Worm (Caenorhabditis elegans): ENCODE measurements around the gene ZC204.13.

Gene ZC204.13

ce11 chrII:1668913-1669312 lies 8.1 kb upstream of the ZC204.13 start, which contains the start of gene srw-97:
srw-97 (minus strand) TSS chrII:1669013.
- TF ChIP-seq snpc-3.4 (tag; optimal IDR thresholded peaks at IDR 0.05) (no peak), ets-4 (GFP tag; optimal IDR thresholded peaks at IDR 0.05) (no peak), dpl-1 (GFP tag; optimal IDR thresholded peaks at IDR 0.05) (no peak), ccch-3 (GFP tag; optimal IDR thresholded peaks at IDR 0.05) (no peak), zfh-2 (GFP tag; conservative IDR thresholded peaks at IDR 0.05) (no peak), let-607 (tag; optimal IDR thresholded peaks at IDR 0.05) (no peak), F10E7.11 (tag; optimal IDR thresholded peaks at IDR 0.05) (no peak), madf-3 (GFP tag; IDR thresholded peaks at IDR 0.05) (no peak), nhr-80 (tag; optimal IDR thresholded peaks at IDR 0.05) (no peak), lag-1 (GFP tag; IDR thresholded peaks at IDR 0.05) (no peak), zim-3 (tag; optimal IDR thresholded peaks at IDR 0.05) (no peak), F33H1.4 (GFP tag; IDR thresholded peaks at IDR 0.05) (no peak), nhr-90 (tag; optimal IDR thresholded peaks at IDR 0.05) (no peak)

DNA sequence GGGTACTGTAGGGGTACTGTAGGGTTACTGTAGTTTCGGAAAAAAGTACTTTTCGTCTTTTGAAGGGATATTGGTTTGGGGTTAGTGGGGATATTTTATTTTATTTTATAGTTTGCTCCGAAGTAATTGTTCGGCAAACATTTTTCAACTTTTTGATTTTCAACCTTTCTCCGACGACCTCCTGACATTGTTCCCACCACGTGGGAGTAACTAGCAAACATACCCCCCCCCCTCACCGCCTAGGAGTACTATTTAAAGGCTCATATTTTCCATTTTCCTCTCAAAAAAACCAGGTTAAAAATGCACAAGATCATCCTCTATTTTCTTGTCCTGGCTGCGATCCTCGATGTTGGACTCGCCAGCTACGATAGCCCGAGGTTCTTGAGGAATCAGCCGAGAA lies 5.2 kb upstream of the ZC204.13 start, which contains the start of gene srlf-29:
Gene srlf-29 (plus strand): TSS at position 301 of the 400 bp plus-strand sequence.
- TF ChIP-seq hmg-1.2 (GFP tag; IDR thresholded peaks at IDR 0.05) (no peak), egl-44 (GFP tag; IDR thresholded peaks at IDR 0.05) (no peak), snpc-1.1 (tag; optimal IDR thresholded peaks at IDR 0.05; ENCODE audit: insufficient read depth) (no peak), repo-1 (tag; optimal IDR thresholded peaks at IDR 0.05) (no peak)

ce11 chrII:1663516-1663915 lies 2.7 kb upstream of the ZC204.13 start, which contains the start of gene duxl-1:
duxl-1 (plus strand) TSS chrII:1663699.
- TF ChIP-seq hmg-1.2 (GFP tag; IDR thresholded peaks at IDR 0.05) (peak; percentile 53; the same call in 1 of the 2 replicates), bed-1 (GFP tag; IDR thresholded peaks at IDR 0.05) (no peak), ztf-6 (GFP tag; IDR thresholded peaks at IDR 0.05) (no peak), dox-1 (GFP tag; IDR thresholded peaks at IDR 0.05) (peak; percentile 22; the same call in 1 of the 2 replicates), rec-8 (tag; optimal IDR thresholded peaks at IDR 0.05) (no peak), ztf-22 (GFP tag; optimal IDR thresholded peaks at IDR 0.05) (no peak), tbp1 (GFP tag; optimal IDR thresholded peaks at IDR 0.05) (peak; percentile 15), let-607 (tag; optimal IDR thresholded peaks at IDR 0.05) (peak in 1 of 2 experiments; percentile 3), tlf-1 (GFP tag; optimal IDR thresholded peaks at IDR 0.05) (no peak), ZK185.1 (tag; optimal IDR thresholded peaks at IDR 0.05; ENCODE audit: poor library complexity, severe bottlenecking) (no peak), ztf-28 (GFP tag; IDR thresholded peaks at IDR 0.05) (no peak), ztf-25 (GFP tag; IDR thresholded peaks at IDR 0.05) (no peak), ccch-3 (GFP tag; optimal IDR thresholded peaks at IDR 0.05) (no peak), atf-7 (tag; optimal IDR thresholded peaks at IDR 0.05) (peak; percentile 90), nhr-80 (tag; optimal IDR thresholded peaks at IDR 0.05) (peak; percentile 57), attf-5 (GFP tag; optimal IDR thresholded peaks at IDR 0.05) (peak; percentile 61)

DNA sequence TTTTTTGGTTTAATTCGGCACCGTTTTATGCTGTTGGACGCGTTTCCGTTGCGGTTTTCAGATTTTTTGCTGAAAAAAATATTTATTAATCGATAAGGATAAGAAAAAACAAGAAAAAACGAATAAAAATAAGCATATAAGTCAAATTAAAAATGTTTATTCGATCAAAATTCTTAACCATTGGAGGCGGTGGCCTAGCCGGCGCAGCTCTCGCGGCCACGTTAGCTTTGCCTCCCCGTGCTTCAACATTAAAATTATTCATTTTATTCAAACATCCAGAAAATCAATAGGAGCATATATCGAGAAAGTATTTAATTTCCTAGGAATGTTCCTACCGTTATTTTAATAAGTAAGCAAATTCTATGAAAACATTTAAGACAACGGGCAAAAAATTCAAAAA lies 2.1 kb upstream of the ZC204.13 start, which contains the start of gene ZC204.14:
Gene ZC204.14 (minus strand): TSS at position 69 of the 400 bp plus-strand sequence.
- TF ChIP-seq Y95B8A.8 (GFP tag; IDR thresholded peaks at IDR 0.05) (no peak), hmg-1.2 (GFP tag; IDR thresholded peaks at IDR 0.05) (peak; percentile 77)

DNA sequence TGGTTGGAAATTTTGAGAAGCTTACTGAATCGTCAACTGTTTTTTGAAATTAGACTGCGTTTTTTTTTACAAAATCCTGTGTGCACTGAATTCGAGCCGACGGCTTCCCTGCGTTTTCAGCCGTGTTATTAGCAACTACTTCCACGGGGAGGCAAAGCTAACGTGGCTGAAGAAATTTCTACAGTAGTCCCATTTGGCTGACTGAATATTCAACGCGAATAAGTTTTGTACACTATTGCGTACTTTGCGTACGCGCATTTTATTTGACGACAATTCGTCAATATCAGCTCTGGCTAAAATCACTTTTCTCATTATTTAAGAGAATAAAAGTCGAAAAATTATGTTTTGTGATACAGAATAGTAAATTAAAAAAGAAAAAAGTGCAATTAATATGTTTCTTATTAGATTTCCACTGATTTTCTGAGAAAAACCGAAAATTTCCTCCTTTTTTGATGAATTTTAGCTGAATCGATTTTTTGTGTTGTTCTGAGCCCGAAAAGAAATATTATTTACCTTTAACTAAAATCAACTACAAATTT lies 581 bp upstream of the ZC204.13 start:
- TF ChIP-seq hmg-1.2 (GFP tag; IDR thresholded peaks at IDR 0.05), result peak; percentile 91
- peak; percentile 63 for TF ChIP-seq D2030.7 (GFP tag; IDR thresholded peaks at IDR 0.05)
- 0 out of 2 replicates have a peak, but pooled peaks have one; percentile 58 for TF ChIP-seq aptf-2 (GFP tag; conservative IDR thresholded peaks at IDR 0.05)
- peak; percentile 85 for TF ChIP-seq dox-1 (GFP tag; IDR thresholded peaks at IDR 0.05)
- peak; percentile 30; the same call in 1 of the 2 replicates for TF ChIP-seq F33H1.4 (GFP tag; IDR thresholded peaks at IDR 0.05)
- peak; percentile 62 for TF ChIP-seq ceh-91 (GFP tag; IDR thresholded peaks at IDR 0.05)
- TF ChIP-seq lsl-1 (GFP tag; optimal IDR thresholded peaks at IDR 0.05), result peak; percentile 22
- TF ChIP-seq madf-6 (GFP tag; IDR thresholded peaks at IDR 0.05), result peak; percentile 56
- peak; percentile 80 for TF ChIP-seq mcd-1 (GFP tag; IDR thresholded peaks at IDR 0.05)
- TF ChIP-seq attf-3 (GFP tag; conservative IDR thresholded peaks at IDR 0.05), result peak; percentile 44; the same call in 1 of the 2 replicates
- TF ChIP-seq rcor-1 (GFP tag; IDR thresholded peaks at IDR 0.05), result peak; percentile 63; the same call in 1 of the 2 replicates
- peak; percentile 53 for TF ChIP-seq madf-8 (GFP tag; conservative IDR thresholded peaks at IDR 0.05)
- peak in 1 of 2 experiments; percentile 28 for TF ChIP-seq let-607 (tag; optimal IDR thresholded peaks at IDR 0.05)
- 0 out of 2 replicates have a peak, but pooled peaks have one; percentile 53 for TF ChIP-seq Y95B8A.8 (GFP tag; IDR thresholded peaks at IDR 0.05)
